Fruit fly (Drosophila melanogaster): ENCODE measurements around the gene CG14062.

Gene CG14062

dm6 chr3R:28642791-28643190 lies at the start of gene CG14062:
Gene CG14062 (minus strand): TSS chr3R:28642891.
- TF ChIP-seq noc (tag; optimal IDR thresholded peaks at IDR 0.05) = no peak

dm6 chr3R:28687969-28688368 lies 45.3 kb upstream of the CG14062 start:
- no peak for TF ChIP-seq noc (tag; optimal IDR thresholded peaks at IDR 0.05)

- no peak for TF ChIP-seq noc (tag; optimal IDR thresholded peaks at IDR 0.05)
Measured at dm6 chr3R:28685558-28685957, 42.9 kb upstream of the CG14062 start.

dm6 chr3R:28681834-28682464 lies 39.3 kb upstream of the CG14062 start:
- no peak for TF ChIP-seq noc (tag; optimal IDR thresholded peaks at IDR 0.05)

DNA sequence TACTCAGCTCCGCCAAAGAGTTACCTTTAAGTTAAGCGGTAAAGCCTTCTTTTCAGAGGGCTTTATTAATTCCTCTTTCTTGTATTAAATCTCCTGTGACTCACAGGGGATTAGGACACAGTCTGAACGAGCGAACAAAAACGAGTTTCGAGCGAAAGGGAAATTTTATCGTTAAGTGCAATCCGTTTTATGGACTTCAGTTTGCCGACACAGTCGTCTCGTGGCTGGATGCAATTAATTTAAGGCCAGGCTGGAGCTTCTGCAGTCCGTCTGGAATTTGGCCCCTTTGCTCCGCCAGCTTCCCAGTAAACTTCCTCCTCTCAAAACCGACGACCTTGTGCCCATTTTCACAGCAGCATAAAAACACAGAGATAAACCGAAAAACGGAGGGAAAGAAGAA lies 36.9 kb upstream of the CG14062 start:
- TF ChIP-seq noc (tag; optimal IDR thresholded peaks at IDR 0.05) = no peak

DNA sequence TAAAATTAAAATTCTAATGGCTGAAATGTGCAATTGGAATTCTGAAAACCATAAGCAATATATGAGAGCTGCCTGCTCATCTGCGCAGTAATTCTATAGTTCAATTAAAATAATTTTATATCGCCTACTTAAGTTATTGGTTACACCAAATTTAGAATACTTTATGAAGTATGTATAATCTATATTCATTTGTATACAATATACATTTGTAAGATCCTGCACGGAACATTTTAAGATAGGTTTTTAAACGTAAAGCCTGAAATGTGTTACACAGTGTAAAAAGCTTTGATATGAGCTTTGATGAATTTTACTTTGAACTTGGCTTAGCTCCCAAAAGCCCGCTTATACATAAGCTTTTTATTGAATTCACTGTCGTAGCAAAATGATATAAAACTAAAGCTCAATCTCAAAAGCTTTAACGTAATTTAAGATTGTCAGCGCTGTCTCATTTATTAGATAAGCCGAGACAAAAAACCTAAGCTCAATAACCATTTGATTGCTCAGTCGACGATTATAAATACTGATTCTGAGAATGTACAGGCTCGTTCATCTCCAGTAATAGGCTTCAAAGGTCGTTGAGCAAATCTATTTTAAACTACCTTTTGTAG lies 34.9 kb upstream of the CG14062 start:
- no peak for TF ChIP-seq noc (tag; optimal IDR thresholded peaks at IDR 0.05)

dm6 chr3R:28676870-28677526 lies 34.3 kb upstream of the CG14062 start:
- TF ChIP-seq noc (tag; optimal IDR thresholded peaks at IDR 0.05) = peak; percentile 78

DNA sequence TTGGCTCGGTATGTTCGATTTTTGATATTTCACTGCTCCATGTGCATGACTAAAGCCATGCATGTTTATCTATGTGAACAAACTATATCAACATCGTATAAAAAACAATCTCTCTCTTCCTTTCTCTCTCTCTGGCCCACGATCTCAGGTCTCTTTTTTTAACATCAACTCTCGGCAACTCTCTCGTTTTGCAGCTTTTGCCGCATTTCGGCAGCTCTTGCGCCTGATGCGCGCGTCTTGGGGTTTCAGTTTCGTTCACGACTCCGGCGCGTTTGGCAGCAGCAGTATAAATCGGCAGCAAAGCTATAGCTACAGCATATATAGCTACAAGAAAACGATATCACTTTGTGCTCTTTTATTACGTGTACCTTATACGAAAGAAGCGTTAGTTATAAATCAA lies 32.1 kb upstream of the CG14062 start, which contains the start of gene snu:
Gene snu, plus strand, starts transcription at position 254 of the 400 bp plus-strand sequence.
- TF ChIP-seq noc (tag; optimal IDR thresholded peaks at IDR 0.05) = no peak

DNA sequence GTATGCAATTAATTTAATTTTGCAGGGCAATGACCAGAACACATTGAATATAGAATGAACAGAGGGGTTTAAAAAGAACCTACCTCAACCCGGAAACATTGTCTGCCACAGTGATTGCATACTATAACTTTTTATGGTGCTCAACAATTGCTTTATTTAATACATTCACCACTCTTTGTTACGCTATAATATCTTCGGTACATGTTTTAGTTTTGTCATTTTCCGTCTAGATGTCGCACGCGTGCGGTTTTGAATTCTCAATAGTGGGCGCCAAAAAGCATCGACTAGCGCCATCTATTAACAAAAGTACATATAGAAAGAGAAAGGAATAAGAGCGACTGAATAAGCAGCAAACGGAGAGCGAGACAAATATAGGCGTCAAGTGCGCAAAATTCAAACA lies 29.4 kb upstream of the CG14062 start:
- TF ChIP-seq noc (tag; optimal IDR thresholded peaks at IDR 0.05) = no peak

DNA sequence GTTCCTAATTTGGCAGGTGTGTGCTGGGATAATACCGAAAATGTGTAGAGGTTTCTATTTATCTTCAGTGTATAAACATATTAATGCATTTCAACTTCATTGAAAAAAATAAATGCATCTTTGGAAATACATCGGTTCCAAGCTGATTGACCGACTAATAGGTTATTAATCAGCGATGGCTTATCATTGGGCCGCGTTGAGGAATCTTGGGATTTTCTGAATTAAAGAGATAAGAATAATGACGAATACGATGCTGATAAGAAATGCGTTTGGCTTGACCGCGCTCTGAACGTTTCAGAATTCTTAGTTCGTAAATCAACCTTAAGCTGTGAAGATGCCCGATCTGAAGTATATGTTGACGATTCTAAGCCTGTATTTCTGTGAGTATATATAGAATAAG lies 27.7 kb upstream of the CG14062 start, which contains the start of gene Sid:
Gene Sid, plus strand, starts transcription at position 301 of the 400 bp plus-strand sequence.
- TF ChIP-seq noc (tag; optimal IDR thresholded peaks at IDR 0.05) = no peak

- TF ChIP-seq noc (tag; optimal IDR thresholded peaks at IDR 0.05) = no peak
Measured at dm6 chr3R:28668854-28669253, 26.2 kb upstream of the CG14062 start, which contains the start of gene CG33346. Gene CG33346 (plus strand): TSS chr3R:28669233.

DNA sequence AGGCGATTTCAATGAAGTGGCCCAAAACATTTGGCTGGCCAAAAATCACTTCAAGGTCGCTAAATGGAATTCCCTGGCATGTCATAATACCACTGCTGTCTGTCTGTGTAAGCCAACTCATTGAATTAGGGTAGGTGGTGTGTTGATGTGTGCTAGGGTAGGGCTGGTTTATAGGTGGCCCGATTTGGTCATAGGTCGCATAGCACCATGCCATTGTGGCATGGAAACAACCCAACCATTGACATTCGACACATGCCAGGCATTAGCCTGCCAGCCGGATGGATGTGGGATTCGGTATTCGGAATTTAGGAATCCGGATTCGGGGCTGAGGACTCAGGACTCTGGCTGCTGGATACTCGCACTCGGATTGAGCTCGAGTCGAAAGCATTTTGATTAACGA lies 20.3 kb upstream of the CG14062 start:
- TF ChIP-seq noc (tag; optimal IDR thresholded peaks at IDR 0.05) = no peak

DNA sequence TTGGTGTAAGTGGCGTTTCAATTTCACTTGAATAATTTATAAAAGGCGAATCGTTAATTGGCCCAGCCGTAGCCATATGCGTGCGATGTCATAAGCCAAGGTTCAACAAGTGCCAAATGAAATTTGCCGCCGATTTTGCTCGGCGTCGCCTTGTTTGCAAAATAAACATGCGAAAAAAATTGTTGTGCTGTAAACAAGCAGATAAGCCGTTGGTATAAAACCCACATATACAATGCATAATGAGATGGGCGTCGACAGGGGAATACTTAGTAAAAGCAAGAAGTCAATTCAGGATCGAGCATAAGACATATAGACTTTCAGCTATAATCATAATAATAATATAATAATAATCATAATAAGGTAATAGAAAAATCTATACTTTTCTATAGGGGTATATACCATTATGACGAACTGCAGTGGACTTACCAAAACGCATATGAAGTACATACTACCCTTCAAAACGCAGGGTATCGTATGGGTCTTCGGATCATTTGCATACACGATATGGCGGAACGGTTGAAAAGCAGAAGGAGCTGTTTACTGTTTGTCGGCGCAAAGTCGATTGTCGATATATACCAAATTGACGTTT lies 13.5 kb upstream of the CG14062 start:
- TF ChIP-seq noc (tag; optimal IDR thresholded peaks at IDR 0.05) = no peak

DNA sequence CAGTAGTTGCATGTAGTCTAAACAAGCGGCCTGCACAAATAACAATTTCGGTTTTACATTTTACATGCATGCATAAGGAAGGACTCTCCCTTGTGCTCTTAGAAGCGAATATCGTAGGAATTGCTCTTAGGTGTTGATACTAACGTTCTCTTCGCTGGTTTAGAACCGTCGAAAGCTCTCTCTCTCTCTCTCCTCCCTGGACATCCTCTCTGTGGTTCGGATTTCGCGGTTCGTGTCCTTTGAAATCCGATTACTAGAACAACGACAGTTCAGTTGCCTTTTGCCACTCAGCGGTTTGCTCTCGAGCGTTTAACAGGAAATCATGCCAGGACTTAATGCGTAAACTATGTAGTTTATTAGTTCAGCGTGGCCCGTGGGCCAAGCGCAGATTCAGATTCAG lies 11.9 kb upstream of the CG14062 start:
- TF ChIP-seq noc (tag; optimal IDR thresholded peaks at IDR 0.05) = no peak

- no peak for TF ChIP-seq noc (tag; optimal IDR thresholded peaks at IDR 0.05)
Measured at dm6 chr3R:28650380-28650779, 7.7 kb upstream of the CG14062 start, which contains the start of gene CG31050. Gene CG31050 (minus strand): TSS chr3R:28650480.

dm6 chr3R:28636111-28636510 lies 6.6 kb downstream of the CG14062 start, which contains the start of gene CG9988:
Gene CG9988 (plus strand): TSS chr3R:28636411.
- TF ChIP-seq noc (tag; optimal IDR thresholded peaks at IDR 0.05) = no peak

Data from whole organism, larva.